Fruit fly (Drosophila melanogaster) whole organism, prepupa: Measurements from ENCODE around the gene cbt.

ENCODE experiments used
- Blimp-1 ChIP-seq: fragments of 200-800 bp; sonication (Bioruptor generic); optimal IDR thresholded peaks from 3 replicates; lab custom pipeline; 2017; ENCODE audit warnings: missing biosample characterization, missing genetic modification characterization, mild to moderate bottlenecking, moderate library complexity, missing genetic modification reagents
- CG10631 ChIP-seq: fragments of 200-800 bp; sonication (Bioruptor generic); optimal IDR thresholded peaks from 2 replicates; lab custom pipeline; 2016; ENCODE audit warnings: missing biosample characterization, missing genetic modification characterization
- CG10669 ChIP-seq: fragments of 200-800 bp; sonication (Bioruptor generic); optimal IDR thresholded peaks from 3 replicates; lab custom pipeline; 2018; ENCODE audit warnings: missing biosample characterization, mild to moderate bottlenecking, missing genetic modification characterization, moderate library complexity
- CG11902 ChIP-seq: fragments of 200-800 bp; sonication (Bioruptor generic); optimal IDR thresholded peaks from 3 replicates; lab custom pipeline; 2016; ENCODE audit warnings: missing biosample characterization, missing genetic modification characterization
- CG15336 ChIP-seq: fragments of 200-800 bp; sonication (Bioruptor generic); IDR thresholded peaks from 2 replicates; pipeline ENCODE4 v1.3.6; 2022; ENCODE audit warnings: missing biosample characterization, missing genetic modification characterization
- CG1621 ChIP-seq: fragments of 200-800 bp; sonication (Bioruptor generic); optimal IDR thresholded peaks from 3 replicates; lab custom pipeline; 2018; ENCODE audit warnings: missing biosample characterization, mild to moderate bottlenecking, missing genetic modification characterization
- CG16779 ChIP-seq: fragments of 200-800 bp; sonication (Bioruptor generic); optimal IDR thresholded peaks from 3 replicates; lab custom pipeline; 2017; ENCODE audit warnings: missing biosample characterization, mild to moderate bottlenecking, missing genetic modification characterization
- CG3032 ChIP-seq: fragments of 200-800 bp; optimal IDR thresholded peaks from 2 replicates; lab custom pipeline; 2019; ENCODE audit warnings: missing biosample characterization, mild to moderate bottlenecking, missing genetic modification characterization, moderate library complexity
- CG32006 ChIP-seq: fragments of 200-800 bp; sonication (Bioruptor generic); optimal IDR thresholded peaks from 3 replicates; lab custom pipeline; 2017; ENCODE audit warnings: missing biosample characterization, mild to moderate bottlenecking, missing genetic modification characterization
- CG34406 ChIP-seq: fragments of 200-800 bp; sonication (Bioruptor generic); optimal IDR thresholded peaks from 3 replicates; lab custom pipeline; 2016; ENCODE audit warnings: missing biosample characterization, missing genetic modification characterization
- CG3919 ChIP-seq: fragments of 200-800 bp; sonication (Bioruptor generic); optimal IDR thresholded peaks from 3 replicates; lab custom pipeline; 2016; ENCODE audit warnings: missing biosample characterization, missing genetic modification characterization
- CG4318 ChIP-seq: fragments of 200-800 bp; sonication (Bioruptor generic); optimal IDR thresholded peaks from 3 replicates; lab custom pipeline; 2017; ENCODE audit warnings: missing biosample characterization, mild to moderate bottlenecking, missing genetic modification characterization
- CG6163 ChIP-seq: fragments of 200-800 bp; sonication (Bioruptor generic); IDR thresholded peaks from 3 replicates; pipeline ENCODE4 v1.3.6; 2022; ENCODE audit warnings: missing biosample characterization, missing genetic modification characterization
- CG6276 ChIP-seq: fragments of 200-800 bp; sonication (Bioruptor generic); optimal IDR thresholded peaks from 2 replicates; lab custom pipeline; 2017; ENCODE audit warnings: missing biosample characterization, mild to moderate bottlenecking, missing genetic modification characterization
- CG6854 ChIP-seq: fragments of 200-800 bp; sonication (Bioruptor generic); optimal IDR thresholded peaks from 2 replicates; lab custom pipeline; 2017; ENCODE audit warnings: missing biosample characterization, mild to moderate bottlenecking, missing genetic modification characterization
- CG8119 ChIP-seq: fragments of 200-800 bp; sonication (Bioruptor generic); IDR thresholded peaks from 3 replicates; pipeline ENCODE4 v1.3.6; 2022; ENCODE audit warnings: missing biosample characterization, missing genetic modification characterization
- CG8632 ChIP-seq: fragments of 200-800 bp; sonication (Bioruptor generic); optimal IDR thresholded peaks from 3 replicates; lab custom pipeline; 2016; ENCODE audit warnings: missing biosample characterization, missing genetic modification characterization
- CG9139 ChIP-seq: fragments of 200-800 bp; sonication (Bioruptor generic); optimal IDR thresholded peaks from 3 replicates; lab custom pipeline; 2017; ENCODE audit warnings: missing biosample characterization, mild to moderate bottlenecking, missing genetic modification characterization
- Eip75B ChIP-seq: fragments of 200-800 bp; sonication (Bioruptor generic); optimal IDR thresholded peaks from 3 replicates; lab custom pipeline; 2016; ENCODE audit warnings: missing biosample characterization, missing genetic modification characterization
- Eip78C ChIP-seq: fragments of 200-800 bp; sonication (Bioruptor generic); peaks from one replicate; lab custom pipeline; 2016; ENCODE audit warnings: missing biosample characterization, missing genetic modification characterization
- Ets96B ChIP-seq: fragments of 200-800 bp; optimal IDR thresholded peaks from 2 replicates; lab custom pipeline; 2019; ENCODE audit warnings: missing biosample characterization, mild to moderate bottlenecking, missing genetic modification characterization, moderate library complexity
- Gug ChIP-seq: fragments of 200-800 bp; sonication (Bioruptor generic); IDR thresholded peaks from 2 replicates; pipeline ENCODE4 v1.3.6; 2022; ENCODE audit warnings: missing biosample characterization, missing genetic modification characterization
- Hr39 ChIP-seq: fragments of 200-800 bp; sonication (Bioruptor generic); optimal IDR thresholded peaks from 2 replicates; lab custom pipeline; 2016; ENCODE audit warnings: missing biosample characterization, missing genetic modification characterization
- Hr4 ChIP-seq: fragments of 200-800 bp; sonication (Bioruptor generic); optimal IDR thresholded peaks from 3 replicates; lab custom pipeline; 2016; ENCODE audit warnings: missing biosample characterization, missing genetic modification characterization
- Lpt ChIP-seq: fragments of 200-800 bp; sonication (Bioruptor generic); optimal IDR thresholded peaks from 3 replicates; lab custom pipeline; 2016; ENCODE audit warnings: missing biosample characterization, missing genetic modification characterization
- Met ChIP-seq: fragments of 200-800 bp; sonication (Bioruptor generic); optimal IDR thresholded peaks from 3 replicates; lab custom pipeline; 2016; ENCODE audit warnings: missing biosample characterization, missing genetic modification characterization
- OdsH ChIP-seq: fragments of 200-800 bp; sonication (Bioruptor generic); optimal IDR thresholded peaks from 3 replicates; lab custom pipeline; 2016; ENCODE audit warnings: missing biosample characterization, missing genetic modification characterization
- Smox ChIP-seq: fragments of 200-800 bp; sonication (Bioruptor generic); optimal IDR thresholded peaks from 3 replicates; lab custom pipeline; 2016; ENCODE audit warnings: missing biosample characterization, missing genetic modification characterization
- Sox102F ChIP-seq: fragments of 200-800 bp; sonication (Bioruptor generic); optimal IDR thresholded peaks from 2 replicates; lab custom pipeline; 2016; ENCODE audit warnings: missing biosample characterization, mild to moderate bottlenecking, missing genetic modification characterization
- Sox14 ChIP-seq: fragments of 200-800 bp; sonication (Bioruptor generic); optimal IDR thresholded peaks from 3 replicates; lab custom pipeline; 2016; ENCODE audit warnings: missing biosample characterization, missing genetic modification characterization
- Sox15 ChIP-seq: fragments of 200-800 bp; sonication (Bioruptor generic); optimal IDR thresholded peaks from 3 replicates; lab custom pipeline; 2016; ENCODE audit warnings: missing biosample characterization, missing genetic modification characterization
- achi ChIP-seq: fragments of 200-800 bp; sonication (Bioruptor generic); optimal IDR thresholded peaks from 3 replicates; lab custom pipeline; 2016; ENCODE audit warnings: missing biosample characterization, missing genetic modification characterization
- dsx ChIP-seq: fragments of 200-800 bp; optimal IDR thresholded peaks from 3 replicates; lab custom pipeline; 2019; ENCODE audit warnings: missing biosample characterization, mild to moderate bottlenecking, missing genetic modification characterization, moderate library complexity; ENCODE audit not compliant: poor library complexity, severe bottlenecking
- eg ChIP-seq: fragments of 200-800 bp; sonication (Bioruptor generic); IDR thresholded peaks from 3 replicates; pipeline ENCODE4 v1.3.6; 2022; ENCODE audit warnings: missing biosample characterization, missing genetic modification characterization
- fd85E ChIP-seq: fragments of 200-800 bp; sonication (Bioruptor generic); optimal IDR thresholded peaks from 3 replicates; lab custom pipeline; 2016; ENCODE audit warnings: missing biosample characterization, missing genetic modification characterization
- fkh ChIP-seq: fragments of 200-800 bp; sonication (Bioruptor generic); optimal IDR thresholded peaks from 3 replicates; lab custom pipeline; 2017; ENCODE audit warnings: missing biosample characterization, mild to moderate bottlenecking, missing genetic modification characterization, moderate library complexity
- lz ChIP-seq: fragments of 200-800 bp; sonication (Bioruptor generic); optimal IDR thresholded peaks from 3 replicates; lab custom pipeline; 2016; ENCODE audit warnings: missing biosample characterization, missing genetic modification characterization
- net ChIP-seq: fragments of 200-800 bp; sonication (Bioruptor generic); optimal IDR thresholded peaks from 3 replicates; lab custom pipeline; 2016; ENCODE audit warnings: missing biosample characterization, missing genetic modification characterization
- pdm3 ChIP-seq: fragments of 200-800 bp; sonication (Bioruptor generic); optimal IDR thresholded peaks from 3 replicates; lab custom pipeline; 2016; ENCODE audit warnings: missing biosample characterization, missing genetic modification characterization
- salr ChIP-seq, 2 experiments: fragments of 200-800 bp; sonication (Bioruptor generic); optimal IDR thresholded peaks; 3 replicates each; lab custom pipeline; 2016 to 2018; ENCODE audit warnings: missing biosample characterization in 2 of 2, missing genetic modification characterization in 2 of 2, mild to moderate bottlenecking in 1 of 2
- ss ChIP-seq, 2 experiments: fragments of 200-800 bp; sonication (Bioruptor generic); optimal IDR thresholded peaks; 2 replicates in 1 of 2; 3 replicates in 1 of 2; lab custom pipeline; 2017 to 2018; ENCODE audit warnings: mild to moderate bottlenecking in 2 of 2, missing biosample characterization in 2 of 2, missing genetic modification characterization in 2 of 2, moderate library complexity in 1 of 2
- svp ChIP-seq: fragments of 200-800 bp; sonication (Bioruptor generic); peaks from one replicate; lab custom pipeline; 2016; ENCODE audit warnings: missing biosample characterization, missing genetic modification characterization
- topi ChIP-seq: fragments of 200-800 bp; sonication (Bioruptor generic); optimal IDR thresholded peaks from 3 replicates; lab custom pipeline; 2016; ENCODE audit warnings: missing biosample characterization, missing genetic modification characterization
- vri ChIP-seq: fragments of 200-800 bp; sonication (Bioruptor generic); optimal IDR thresholded peaks from 3 replicates; lab custom pipeline; 2016; ENCODE audit warnings: missing biosample characterization, mild to moderate bottlenecking, missing genetic modification characterization

cbt gene

dm6 chr2L:524515-524920 lies 45.0 kb upstream of the cbt start (continued):
- TF ChIP-seq Ets96B (tag; lab: Kevin White, UChicago) (peak; percentile 13), ss (GFP tag; optimal IDR thresholded peaks at IDR 0.05; lab: Kevin White, UChicago) (peak; percentile 79 to 82), Hr4 (peak; percentile 20), CG10631 (GFP tag; lab: Kevin White, UChicago) (no peak), Met (GFP tag; lab: Kevin White, UChicago) (no peak), CG4318 (GFP tag; lab: Kevin White, UChicago) (no peak), salr (GFP tag; optimal IDR thresholded peaks at IDR 0.05; lab: Kevin White, UChicago) (peak in 1 of 2 experiments; percentile 29), Smox (no peak), CG11902 (GFP tag; lab: Kevin White, UChicago) (no peak), vri (GFP tag; lab: Kevin White, UChicago) (no peak), Sox15 (no peak), CG3032 (tag; lab: Kevin White, UChicago) (peak; percentile 5), OdsH (GFP tag; lab: Kevin White, UChicago) (peak; percentile 10), CG9139 (GFP tag; lab: Kevin White, UChicago) (peak; percentile 69)

dm6 chr2L:523165-523835 lies 43.8 kb upstream of the cbt start:
- TF ChIP-seq Hr39 (no peak), CG3919 (GFP tag; lab: Kevin White, UChicago) (peak; percentile 21), topi (peak; percentile 27), Lpt (GFP tag; lab: Kevin White, UChicago) (peak; percentile 5), Hr4 (no peak), Gug (GFP tag; lab: Robert Waterston, UW) (no peak), Smox (no peak), svp (GFP tag; lab: Kevin White, UChicago) (peak; percentile 81), Sox15 (no peak), ss (GFP tag; optimal IDR thresholded peaks at IDR 0.05; lab: Kevin White, UChicago) (peak; percentile 21 to 51), net (peak; percentile 34), CG3032 (tag; lab: Kevin White, UChicago) (no peak), vri (GFP tag; lab: Kevin White, UChicago) (peak; percentile 1), CG9139 (GFP tag; lab: Kevin White, UChicago) (peak; percentile 34), salr (GFP tag; optimal IDR thresholded peaks at IDR 0.05; lab: Kevin White, UChicago) (no peak), CG32006 (GFP tag; lab: Kevin White, UChicago) (no peak), CG6854 (GFP tag; lab: Kevin White, UChicago) (peak; percentile 83), CG6276 (GFP tag; lab: Kevin White, UChicago) (peak; percentile 22), CG10669 (peak; percentile 14), fkh (peak; percentile 93), Eip75B (GFP tag; lab: Kevin White, UChicago) (peak; percentile 43), lz (GFP tag; lab: Kevin White, UChicago) (peak; percentile 18), CG8119 (GFP tag; lab: Robert Waterston, UW) (peak; percentile 39; the same call in 2 of the 3 replicates), CG11902 (GFP tag; lab: Kevin White, UChicago) (no peak), CG10631 (GFP tag; lab: Kevin White, UChicago) (no peak), Ets96B (tag; lab: Kevin White, UChicago) (no peak), CG34406 (peak; percentile 19), CG6163 (peak; percentile 31), Met (GFP tag; lab: Kevin White, UChicago) (peak; percentile 12), CG16779 (tag; lab: Kevin White, UChicago) (peak; percentile 36), Sox102F (peak; percentile 67), eg (GFP tag; lab: Robert Waterston, UW) (peak; percentile 51; the same call in 1 of the 3 replicates), Blimp-1 (GFP tag; lab: Kevin White, UChicago) (peak; percentile 5), fd85E (GFP tag; lab: Kevin White, UChicago) (no peak), Eip78C (GFP tag; lab: Kevin White, UChicago) (peak; percentile 55), achi (GFP tag; lab: Kevin White, UChicago) (peak; percentile 8), CG1621 (no peak), CG4318 (GFP tag; lab: Kevin White, UChicago) (no peak), pdm3 (GFP tag; lab: Kevin White, UChicago) (no peak), CG8632 (GFP tag; lab: Kevin White, UChicago) (no peak), dsx (GFP tag; lab: Kevin White, UChicago) (no peak), Sox14 (GFP tag; lab: Kevin White, UChicago) (peak; percentile 40), CG15336 (peak; percentile 27; the same call in 1 of the 2 replicates)
